Fruit fly (Drosophila melanogaster) whole organism, embryonic: ENCODE measurements around the gene CG45428.

ENCODE experiments used
- BEAF-32 ChIP-seq: fragments of 200-800 bp; sonication (Bioruptor generic); optimal IDR thresholded peaks from 3 replicates; lab custom pipeline; 2017; ENCODE audit warnings: missing biosample characterization, missing genetic modification characterization, mild to moderate bottlenecking, moderate library complexity, missing genetic modification reagents
- CG6254 ChIP-seq: fragments of 200-800 bp; sonication (Bioruptor generic); optimal IDR thresholded peaks from 3 replicates; lab custom pipeline; 2017; ENCODE audit warnings: mild to moderate bottlenecking, missing biosample characterization, missing genetic modification reagents, missing genetic modification characterization
- Dad ChIP-seq: fragments of 200-800 bp; sonication (Bioruptor generic); optimal IDR thresholded peaks from 3 replicates; lab custom pipeline; 2016; ENCODE audit warnings: missing biosample characterization, missing genetic modification characterization
- HHEX ChIP-seq: fragments of 200-800 bp; sonication (Bioruptor generic); optimal IDR thresholded peaks from 3 replicates; lab custom pipeline; 2017; ENCODE audit warnings: missing biosample characterization, mild to moderate bottlenecking, missing genetic modification characterization, missing genetic modification reagents
- bigmax ChIP-seq: fragments of 200-800 bp; sonication (Bioruptor generic); optimal IDR thresholded peaks from 2 replicates; lab custom pipeline; 2018; ENCODE audit warnings: missing biosample characterization, mild to moderate bottlenecking, missing genetic modification characterization
- cas ChIP-seq: fragments of 200-800 bp; sonication (Bioruptor generic); IDR thresholded peaks from 2 replicates; pipeline ENCODE4 v1.3.6; 2022; ENCODE audit warnings: missing biosample characterization, missing genetic modification characterization
- sqz ChIP-seq: fragments of 200-800 bp; sonication (Bioruptor generic); optimal IDR thresholded peaks from 3 replicates; lab custom pipeline; 2018; ENCODE audit warnings: missing biosample characterization, mild to moderate bottlenecking, missing genetic modification characterization

DNA sequence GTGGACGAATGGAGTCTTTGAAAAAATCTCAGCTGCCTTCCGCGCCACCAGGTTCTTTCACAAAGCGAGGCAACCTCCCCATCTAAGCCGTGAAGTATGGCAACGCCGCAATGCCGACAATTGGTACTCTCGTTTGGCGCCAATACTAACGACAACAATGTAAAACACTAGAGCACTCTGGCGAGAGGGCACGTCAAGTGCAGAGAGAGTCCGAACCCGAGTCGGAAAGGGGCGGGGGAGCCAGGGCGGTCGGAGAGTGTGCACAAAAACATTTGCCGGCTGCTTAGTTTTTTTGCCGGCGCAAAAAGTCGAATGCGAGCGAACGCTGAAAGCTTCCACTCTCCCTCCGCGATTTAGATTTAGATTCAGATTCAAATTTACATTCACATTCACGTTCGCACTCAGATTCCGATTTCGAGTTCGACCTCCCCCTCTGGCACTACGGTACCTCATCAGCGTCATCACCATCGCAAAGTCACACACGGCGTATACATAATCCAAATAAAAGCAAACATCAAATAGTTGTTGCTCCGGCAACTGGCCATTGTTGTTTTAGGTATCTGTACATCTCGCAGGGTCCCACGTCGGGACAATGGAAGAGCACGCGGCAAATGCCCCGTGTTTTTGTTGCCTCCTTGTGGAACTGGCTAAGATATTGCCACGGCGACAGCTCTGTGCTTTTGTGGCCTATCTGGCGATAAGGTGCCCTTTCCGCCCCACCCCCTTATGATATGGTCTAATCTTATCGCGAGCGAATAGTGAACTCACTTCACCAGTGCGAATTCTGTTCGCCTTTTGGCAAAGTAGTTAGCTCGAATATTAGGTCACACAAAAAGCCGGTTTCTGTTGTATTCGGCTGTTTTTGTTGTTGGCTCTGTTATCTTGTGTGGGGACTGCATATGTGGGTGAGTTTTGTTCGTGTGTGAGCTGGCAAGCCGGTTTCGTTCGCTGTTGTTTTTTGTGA is 1.1 kb upstream of the CG45428 start:
- TF ChIP-seq BEAF-32 (GFP tag; lab: Kevin White, UChicago), result no peak
- TF ChIP-seq Dad (GFP tag; lab: Kevin White, UChicago), result no peak
- no peak for TF ChIP-seq sqz (GFP tag; lab: Kevin White, UChicago)
- no peak for TF ChIP-seq cas
- no peak for TF ChIP-seq HHEX (GFP tag; lab: Kevin White, UChicago)
- TF ChIP-seq CG6254 (GFP tag; lab: Kevin White, UChicago), result no peak
- no peak for TF ChIP-seq bigmax (GFP tag; lab: Kevin White, UChicago)
